Fruit fly (Drosophila melanogaster): ENCODE results near the gene CG18789.
A peak's percentile ranks its signal among the peaks of the same experiment; 100 is the strongest.

The CG18789 gene

dm6 chr2L:12010877-12011666, 15.8 kb upstream of the CG18789 start:
- TF ChIP-seq Jra (GFP tag; optimal IDR thresholded peaks at IDR 0.05) (peak; percentile 77), Hr83 (GFP tag; optimal IDR thresholded peaks at IDR 0.05; ENCODE audit: poor library complexity, severe bottlenecking) (peak; percentile 2), pan (optimal IDR thresholded peaks at IDR 0.05) (no peak), dmrt93B (GFP tag; optimal IDR thresholded peaks at IDR 0.05) (peak; percentile 91), Abd-B (GFP tag; optimal IDR thresholded peaks at IDR 0.05) (no peak), lola (GFP tag; optimal IDR thresholded peaks at IDR 0.05) (no peak), jim (GFP tag; optimal IDR thresholded peaks at IDR 0.05) (no peak), h (GFP tag; optimal IDR thresholded peaks at IDR 0.05) (peak; percentile 92), Rel (GFP tag; optimal IDR thresholded peaks at IDR 0.05) (no peak), Rel (tag; optimal IDR thresholded peaks at IDR 0.05) (peak; percentile 69), Mio (GFP tag; optimal IDR thresholded peaks at IDR 0.05) (peak; percentile 32), rgr (GFP tag; optimal IDR thresholded peaks at IDR 0.05) (peak; percentile 86), woc (GFP tag; optimal IDR thresholded peaks at IDR 0.05) (peak; percentile 91), N (GFP tag; optimal IDR thresholded peaks at IDR 0.05) (no peak), CG9705 (GFP tag; optimal IDR thresholded peaks at IDR 0.05) (peak; percentile 95), dsf (GFP tag; optimal IDR thresholded peaks at IDR 0.05; ENCODE audit: borderline replicate concordance) (peak; percentile 4), CG32264 (GFP tag; optimal IDR thresholded peaks at IDR 0.05) (peak; percentile 56), fru (GFP tag; optimal IDR thresholded peaks at IDR 0.05) (peak; percentile 91), sv (GFP tag; optimal IDR thresholded peaks at IDR 0.05) (peak; percentile 84), ey (GFP tag; optimal IDR thresholded peaks at IDR 0.05) (peak; percentile 92), br (GFP tag; optimal IDR thresholded peaks at IDR 0.05) (peak; percentile 92), Hnf4 (GFP tag; optimal IDR thresholded peaks at IDR 0.05) (peak; percentile 75), GATAd (GFP tag; optimal IDR thresholded peaks at IDR 0.05) (no peak), tai (GFP tag; optimal IDR thresholded peaks at IDR 0.05) (no peak), OdsH (GFP tag; optimal IDR thresholded peaks at IDR 0.05) (peak; percentile 91), Myc (optimal IDR thresholded peaks at IDR 0.05) (no peak), brk (GFP tag; optimal IDR thresholded peaks at IDR 0.05) (no peak), foxo (GFP tag; optimal IDR thresholded peaks at IDR 0.05) (peak in 1 of 2 experiments; percentile 92), usp (GFP tag; optimal IDR thresholded peaks at IDR 0.05) (no peak), HLH106 (tag; optimal IDR thresholded peaks at IDR 0.05) (peak; percentile 97), dl (GFP tag; optimal IDR thresholded peaks at IDR 0.05; ENCODE audit: insufficient read depth in 1 of 2, partially characterized antibody in 2 of 2) (peak; percentile 46 to 78), Sp1 (GFP tag; optimal IDR thresholded peaks at IDR 0.05) (peak; percentile 96), sage (GFP tag; optimal IDR thresholded peaks at IDR 0.05) (peak; percentile 84), Dfd (GFP tag; optimal IDR thresholded peaks at IDR 0.05) (no peak), CrebA (GFP tag; optimal IDR thresholded peaks at IDR 0.05; ENCODE audit: borderline replicate concordance) (no peak), Dif (GFP tag; optimal IDR thresholded peaks at IDR 0.05; ENCODE audit: partially characterized antibody) (no peak), psq (GFP tag; optimal IDR thresholded peaks at IDR 0.05) (peak; percentile 76), Vsx2 (GFP tag; optimal IDR thresholded peaks at IDR 0.05; ENCODE audit: partially characterized antibody) (no peak), Hr78 (GFP tag; optimal IDR thresholded peaks at IDR 0.05) (no peak)

- TF ChIP-seq sv (GFP tag; optimal IDR thresholded peaks at IDR 0.05) (no peak), dsf (GFP tag; optimal IDR thresholded peaks at IDR 0.05; ENCODE audit: borderline replicate concordance) (no peak), h (GFP tag; optimal IDR thresholded peaks at IDR 0.05) (peak; percentile 70), dmrt93B (GFP tag; optimal IDR thresholded peaks at IDR 0.05) (no peak), usp (GFP tag; optimal IDR thresholded peaks at IDR 0.05) (no peak), rgr (GFP tag; optimal IDR thresholded peaks at IDR 0.05) (no peak), N (GFP tag; optimal IDR thresholded peaks at IDR 0.05) (no peak), Dif (GFP tag; optimal IDR thresholded peaks at IDR 0.05; ENCODE audit: partially characterized antibody) (no peak), CrebA (GFP tag; optimal IDR thresholded peaks at IDR 0.05; ENCODE audit: borderline replicate concordance) (no peak), Vsx2 (GFP tag; optimal IDR thresholded peaks at IDR 0.05; ENCODE audit: partially characterized antibody) (no peak), pan (optimal IDR thresholded peaks at IDR 0.05) (no peak), Mio (GFP tag; optimal IDR thresholded peaks at IDR 0.05) (peak; percentile 4), Rel (GFP tag; optimal IDR thresholded peaks at IDR 0.05) (no peak), Rel (tag; optimal IDR thresholded peaks at IDR 0.05) (peak; percentile 81), Sp1 (GFP tag; optimal IDR thresholded peaks at IDR 0.05) (peak; percentile 45), Hr78 (GFP tag; optimal IDR thresholded peaks at IDR 0.05) (no peak), fru (GFP tag; optimal IDR thresholded peaks at IDR 0.05) (peak; percentile 17), woc (GFP tag; optimal IDR thresholded peaks at IDR 0.05) (no peak), Abd-B (GFP tag; optimal IDR thresholded peaks at IDR 0.05) (no peak), br (GFP tag; optimal IDR thresholded peaks at IDR 0.05) (peak; percentile 39), jim (GFP tag; optimal IDR thresholded peaks at IDR 0.05) (no peak), lola (GFP tag; optimal IDR thresholded peaks at IDR 0.05) (no peak), Hnf4 (GFP tag; optimal IDR thresholded peaks at IDR 0.05) (peak; percentile 49), Hr83 (GFP tag; optimal IDR thresholded peaks at IDR 0.05; ENCODE audit: poor library complexity, severe bottlenecking) (peak; percentile 57), GATAd (GFP tag; optimal IDR thresholded peaks at IDR 0.05) (no peak), CG9705 (GFP tag; optimal IDR thresholded peaks at IDR 0.05) (no peak), foxo (GFP tag; optimal IDR thresholded peaks at IDR 0.05) (peak in 1 of 2 experiments; percentile 22), tai (GFP tag; optimal IDR thresholded peaks at IDR 0.05) (no peak), ey (GFP tag; optimal IDR thresholded peaks at IDR 0.05) (no peak), OdsH (GFP tag; optimal IDR thresholded peaks at IDR 0.05) (no peak), HLH106 (tag; optimal IDR thresholded peaks at IDR 0.05) (peak; percentile 13), sage (GFP tag; optimal IDR thresholded peaks at IDR 0.05) (no peak), Dfd (GFP tag; optimal IDR thresholded peaks at IDR 0.05) (no peak), CG32264 (GFP tag; optimal IDR thresholded peaks at IDR 0.05) (no peak), Jra (GFP tag; optimal IDR thresholded peaks at IDR 0.05) (peak; percentile 51), Myc (optimal IDR thresholded peaks at IDR 0.05) (no peak), brk (GFP tag; optimal IDR thresholded peaks at IDR 0.05) (no peak), dl (GFP tag; optimal IDR thresholded peaks at IDR 0.05; ENCODE audit: insufficient read depth in 1 of 2, partially characterized antibody in 2 of 2) (peak; percentile 61 to 69)
Measured at dm6 chr2L:12010100-12010876, 15.1 kb upstream of the CG18789 start.

Measured in whole organism, wandering third instar larva.